Fruit fly (Drosophila melanogaster): Measurements from ENCODE around the gene Ctr1A.

Ctr1A gene

dm6 chrX:6638123-6638522 is 23.3 kb upstream of the Ctr1A start:
- TF ChIP-seq insv (optimal IDR thresholded peaks at IDR 0.05), result no peak
- TF ChIP-seq Myc (optimal IDR thresholded peaks at IDR 0.05), result no peak
- TF ChIP-seq ttk (optimal IDR thresholded peaks at IDR 0.05), result no peak
- TF ChIP-seq Sin3A (optimal IDR thresholded peaks at IDR 0.05), result no peak
- no peak for TF ChIP-seq psq (optimal IDR thresholded peaks at IDR 0.05)
- TF ChIP-seq h (optimal IDR thresholded peaks at IDR 0.05), result no peak

- TF ChIP-seq h (optimal IDR thresholded peaks at IDR 0.05) (no peak), psq (optimal IDR thresholded peaks at IDR 0.05) (no peak)
Observed at dm6 chrX:6641602-6642001, 19.8 kb upstream of the Ctr1A start.

- TF ChIP-seq Myc (optimal IDR thresholded peaks at IDR 0.05) (no peak), ttk (optimal IDR thresholded peaks at IDR 0.05) (no peak), Sin3A (optimal IDR thresholded peaks at IDR 0.05) (no peak), h (optimal IDR thresholded peaks at IDR 0.05) (no peak), psq (optimal IDR thresholded peaks at IDR 0.05) (no peak), insv (optimal IDR thresholded peaks at IDR 0.05) (no peak)
Observed at dm6 chrX:6642593-6643257, 18.7 kb upstream of the Ctr1A start.

- TF ChIP-seq Myc (optimal IDR thresholded peaks at IDR 0.05), result no peak
- TF ChIP-seq h (optimal IDR thresholded peaks at IDR 0.05), result no peak
- TF ChIP-seq Sin3A (optimal IDR thresholded peaks at IDR 0.05), result no peak
- no peak for TF ChIP-seq psq (optimal IDR thresholded peaks at IDR 0.05)
- TF ChIP-seq ttk (optimal IDR thresholded peaks at IDR 0.05), result no peak
Observed at dm6 chrX:6646846-6647245, 14.6 kb upstream of the Ctr1A start.

DNA sequence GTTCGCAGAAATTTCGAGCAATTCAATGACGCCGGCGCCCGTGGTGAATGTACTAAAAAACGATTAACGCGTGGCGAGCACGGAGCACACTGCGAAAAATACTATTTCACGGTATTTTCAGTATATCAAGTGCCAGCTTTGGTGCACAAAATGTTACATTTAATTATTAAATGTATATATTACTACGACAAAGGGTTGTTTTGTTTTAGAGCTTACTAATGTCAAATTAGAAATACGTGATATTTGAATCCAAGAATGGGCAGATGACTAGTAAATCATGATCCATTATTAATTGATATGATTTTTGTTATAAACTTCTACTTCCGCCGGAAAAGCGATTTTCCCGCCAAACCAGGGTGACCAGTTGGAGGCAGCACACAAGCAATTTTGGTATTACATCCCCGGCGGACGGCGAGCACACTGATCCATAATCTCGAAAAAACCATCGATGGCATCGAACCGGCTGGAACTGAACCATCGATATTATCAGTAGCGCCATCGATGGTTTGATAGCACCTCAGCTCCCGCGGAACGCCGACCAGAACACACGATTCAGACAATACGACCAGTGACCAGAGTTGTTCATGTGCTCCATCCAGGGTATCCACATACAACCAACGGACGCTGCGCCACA is 7.1 kb upstream of the Ctr1A start, which contains the start of the genes CG3226 and Cdc7:
CG3226 (minus strand) TSS at position 51 of the 634 bp plus-strand sequence.
Cdc7 (plus strand) TSS at position 344 of the 634 bp plus-strand sequence.
- no peak for TF ChIP-seq ttk (optimal IDR thresholded peaks at IDR 0.05)
- TF ChIP-seq Myc (optimal IDR thresholded peaks at IDR 0.05), result no peak
- no peak for TF ChIP-seq insv (optimal IDR thresholded peaks at IDR 0.05)
- TF ChIP-seq psq (optimal IDR thresholded peaks at IDR 0.05), result no peak

DNA sequence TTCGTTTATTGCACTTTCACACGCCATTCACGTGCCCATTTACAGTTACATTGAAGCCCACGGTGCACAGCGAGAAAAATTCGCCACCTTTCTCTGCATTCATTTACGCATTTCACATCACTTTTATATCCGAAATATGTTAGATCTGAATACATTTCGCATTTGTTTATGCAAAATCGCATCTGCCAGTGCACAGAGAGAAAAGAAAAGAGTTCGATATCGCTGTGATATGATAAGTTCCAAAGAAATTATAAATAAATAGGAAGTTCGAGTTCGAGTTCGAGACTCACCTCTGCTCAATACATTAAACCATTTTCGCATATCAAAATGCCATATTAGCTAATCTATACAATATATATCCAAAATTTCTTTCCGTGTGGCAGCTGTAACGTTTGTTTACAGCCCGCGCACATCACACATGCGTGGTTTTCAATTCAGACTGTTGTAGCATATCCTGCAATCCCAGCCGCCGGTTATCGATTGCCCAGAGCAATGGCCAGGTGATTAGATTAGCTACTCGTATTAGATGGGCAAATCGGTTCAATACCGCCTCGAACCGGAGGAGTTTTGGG is 5.3 kb upstream of the Ctr1A start:
- TF ChIP-seq Myc (optimal IDR thresholded peaks at IDR 0.05), result no peak
- TF ChIP-seq h (optimal IDR thresholded peaks at IDR 0.05), result no peak
- TF ChIP-seq insv (optimal IDR thresholded peaks at IDR 0.05), result no peak
- no peak for TF ChIP-seq Sin3A (optimal IDR thresholded peaks at IDR 0.05)
- TF ChIP-seq psq (optimal IDR thresholded peaks at IDR 0.05), result no peak
- no peak for TF ChIP-seq ttk (optimal IDR thresholded peaks at IDR 0.05)

DNA sequence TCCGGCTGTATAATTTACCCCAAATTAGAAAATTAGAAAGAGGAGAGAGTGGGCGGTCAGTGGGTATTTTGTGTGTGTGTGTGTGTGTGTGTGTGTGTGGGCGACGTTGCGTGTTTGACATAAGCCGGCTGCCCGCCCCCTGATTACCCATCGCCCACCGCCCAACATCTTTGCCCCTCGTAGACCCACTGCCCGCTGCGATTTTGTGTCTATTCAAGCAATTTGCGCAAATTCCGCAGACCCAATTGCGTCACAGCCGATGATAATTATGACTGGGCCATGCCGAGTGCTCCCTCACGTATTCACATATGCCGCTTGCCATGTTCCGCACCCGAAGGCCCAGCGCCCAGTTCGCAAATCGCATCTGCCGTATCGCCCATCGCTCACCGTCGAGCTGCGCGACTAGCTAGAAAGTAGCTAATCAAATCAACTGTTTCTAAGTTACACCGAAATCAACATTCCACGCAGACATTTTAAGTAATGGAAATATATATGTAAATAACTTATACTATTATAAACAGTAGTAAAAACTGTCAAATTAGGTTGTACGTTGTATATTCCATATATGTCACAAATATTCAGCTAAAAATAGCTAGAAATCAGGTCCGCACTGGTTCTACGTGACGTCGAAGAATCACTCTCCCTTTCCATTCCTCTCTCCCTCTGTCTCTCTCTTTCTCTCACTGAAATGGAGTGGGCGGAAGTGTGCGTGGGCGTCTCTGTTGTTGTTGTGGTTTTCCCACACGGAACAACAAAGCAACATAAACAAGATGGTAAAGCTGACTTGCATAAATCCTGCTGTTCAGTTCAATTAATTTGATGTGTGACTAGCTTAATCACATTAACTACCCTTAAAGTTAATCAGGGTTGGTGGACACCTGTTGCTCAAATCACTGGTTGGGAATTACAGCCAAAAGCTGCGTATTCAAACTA is 4.6 kb upstream of the Ctr1A start:
- no peak for TF ChIP-seq Sin3A (optimal IDR thresholded peaks at IDR 0.05)

DNA sequence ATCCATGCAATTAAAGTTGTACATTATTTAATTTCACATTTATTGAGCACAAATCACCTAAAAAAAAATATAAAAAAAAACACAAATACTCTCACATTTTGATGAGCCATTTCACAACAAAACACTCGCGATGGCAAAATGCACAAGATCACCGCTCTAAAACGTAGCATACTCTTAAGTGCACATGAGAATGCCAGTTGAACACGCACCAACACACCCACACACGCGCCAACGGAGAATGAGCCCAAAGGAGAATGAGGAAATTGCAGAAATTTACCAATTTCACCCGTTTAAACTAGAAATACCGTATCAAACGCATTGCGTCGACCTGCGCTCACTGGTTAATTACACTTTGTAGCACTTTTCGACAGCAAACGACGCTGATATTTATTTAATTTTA is 1.5 kb upstream of the Ctr1A start:
- TF ChIP-seq Myc (optimal IDR thresholded peaks at IDR 0.05) (no peak), Sin3A (optimal IDR thresholded peaks at IDR 0.05) (no peak), insv (optimal IDR thresholded peaks at IDR 0.05) (no peak), psq (optimal IDR thresholded peaks at IDR 0.05) (no peak), ttk (optimal IDR thresholded peaks at IDR 0.05) (no peak), h (optimal IDR thresholded peaks at IDR 0.05) (no peak)

- TF ChIP-seq ttk (optimal IDR thresholded peaks at IDR 0.05) (no peak), h (optimal IDR thresholded peaks at IDR 0.05) (no peak), Sin3A (optimal IDR thresholded peaks at IDR 0.05) (no peak), psq (optimal IDR thresholded peaks at IDR 0.05) (no peak), insv (optimal IDR thresholded peaks at IDR 0.05) (no peak), Myc (optimal IDR thresholded peaks at IDR 0.05) (no peak)
Observed at dm6 chrX:6661880-6662279, 433 bp downstream of the Ctr1A start.

DNA sequence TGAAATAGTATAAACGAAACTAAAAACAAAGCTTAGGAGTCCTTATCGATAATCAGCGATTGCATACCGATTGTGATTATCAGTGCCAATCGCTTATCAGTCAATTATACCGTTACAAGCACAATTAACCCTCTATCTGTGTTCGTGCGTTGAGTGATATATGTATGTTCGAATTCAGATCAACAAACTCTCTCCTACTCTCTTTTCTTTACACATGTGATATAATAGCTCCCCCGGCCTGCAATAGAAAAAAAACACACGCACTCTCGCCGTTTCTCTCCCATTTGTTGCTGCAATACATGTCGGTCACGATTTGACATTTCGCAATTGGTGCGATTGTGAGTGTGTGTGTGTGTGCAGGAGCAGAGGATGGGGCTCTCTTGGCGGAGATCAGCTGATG is 931 bp downstream of the Ctr1A start:
- TF ChIP-seq ttk (optimal IDR thresholded peaks at IDR 0.05), result no peak
- TF ChIP-seq psq (optimal IDR thresholded peaks at IDR 0.05), result no peak
- no peak for TF ChIP-seq insv (optimal IDR thresholded peaks at IDR 0.05)
- no peak for TF ChIP-seq h (optimal IDR thresholded peaks at IDR 0.05)
- no peak for TF ChIP-seq Myc (optimal IDR thresholded peaks at IDR 0.05)
- no peak for TF ChIP-seq Sin3A (optimal IDR thresholded peaks at IDR 0.05)

dm6 chrX:6662876-6663551 is 1.6 kb downstream of the Ctr1A start:
- no peak for TF ChIP-seq Myc (optimal IDR thresholded peaks at IDR 0.05)
- TF ChIP-seq ttk (optimal IDR thresholded peaks at IDR 0.05), result no peak
- TF ChIP-seq Sin3A (optimal IDR thresholded peaks at IDR 0.05), result no peak
- no peak for TF ChIP-seq psq (optimal IDR thresholded peaks at IDR 0.05)
- TF ChIP-seq h (optimal IDR thresholded peaks at IDR 0.05), result no peak
- TF ChIP-seq insv (optimal IDR thresholded peaks at IDR 0.05), result no peak

DNA sequence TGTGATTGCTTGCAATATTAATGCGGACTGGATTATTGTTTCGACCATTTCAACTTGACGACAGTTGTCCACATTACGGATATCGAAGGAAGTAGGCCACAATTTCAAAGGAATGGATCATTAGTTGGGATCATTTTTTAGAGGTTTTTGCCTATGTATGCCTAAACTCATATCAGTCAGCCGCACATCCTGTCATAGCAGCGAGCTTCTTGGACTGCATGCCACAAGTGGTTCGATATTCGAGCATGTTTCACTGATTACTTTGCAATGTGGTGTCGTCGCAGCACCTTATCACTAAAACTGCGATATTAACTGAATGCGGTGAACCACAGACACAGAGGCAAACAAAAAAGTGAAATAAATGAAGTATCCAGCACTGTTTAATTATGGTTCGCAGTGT is 2.5 kb downstream of the Ctr1A start:
- TF ChIP-seq Myc (optimal IDR thresholded peaks at IDR 0.05), result no peak
- TF ChIP-seq Sin3A (optimal IDR thresholded peaks at IDR 0.05), result no peak
- no peak for TF ChIP-seq psq (optimal IDR thresholded peaks at IDR 0.05)
- TF ChIP-seq ttk (optimal IDR thresholded peaks at IDR 0.05), result no peak
- no peak for TF ChIP-seq h (optimal IDR thresholded peaks at IDR 0.05)
- TF ChIP-seq insv (optimal IDR thresholded peaks at IDR 0.05), result no peak
